Worm (Caenorhabditis elegans): ENCODE measurements around the gene clc-27.

ce11 chrIII:1002510-1002909 is 5.7 kb upstream of the clc-27 start, which contains the start of gene clec-150:
- no peak for TF ChIP-seq dao-5 (tag; optimal IDR thresholded peaks at IDR 0.05)
- TF ChIP-seq him-1 (tag; optimal IDR thresholded peaks at IDR 0.05): no peak

All from whole organism, L4/young adult.